Fruit fly (Drosophila melanogaster): ENCODE data around the gene BicD.

The BicD gene

dm6 chr2L:17465915-17466677, 6.9 kb downstream of the BicD start (continued):
- TF ChIP-seq CG2875 (GFP tag; optimal IDR thresholded peaks at IDR 0.05) (peak; percentile 68), chm (GFP tag; IDR thresholded peaks at IDR 0.05) (no peak), CG18599 (GFP tag; optimal IDR thresholded peaks at IDR 0.05) (peak; percentile 88), Nf-YB (GFP tag; optimal IDR thresholded peaks at IDR 0.05) (no peak), CG8944 (GFP tag; optimal IDR thresholded peaks at IDR 0.05) (peak; percentile 77), Six4 (GFP tag; optimal IDR thresholded peaks at IDR 0.05) (peak; percentile 84), CG2129 (GFP tag; IDR thresholded peaks at IDR 0.05; ENCODE audit: partially characterized antibody) (no peak), Sox102F (GFP tag; optimal IDR thresholded peaks at IDR 0.05) (peak; percentile 90), CG11560 (tag; IDR thresholded peaks at IDR 0.05) (peak; percentile 48; the same call in 1 of the 3 replicates), CG7271 (tag; optimal IDR thresholded peaks at IDR 0.05) (peak; percentile 62), CG17568 (GFP tag; optimal IDR thresholded peaks at IDR 0.05) (peak; percentile 68), Scr (GFP tag; IDR thresholded peaks at IDR 0.05; ENCODE audit: partially characterized antibody) (no peak), CG17912 (GFP tag; optimal IDR thresholded peaks at IDR 0.05) (peak; percentile 9), CG3281 (GFP tag; optimal IDR thresholded peaks at IDR 0.05) (peak; percentile 75), CG7786 (GFP tag; optimal IDR thresholded peaks at IDR 0.05) (peak; percentile 78), Usf (GFP tag; optimal IDR thresholded peaks at IDR 0.05) (no peak), prd (optimal IDR thresholded peaks at IDR 0.05) (no peak), prd (GFP tag; IDR thresholded peaks at IDR 0.05) (peak; percentile 79; the same call in 2 of the 3 replicates), CG16779 (GFP tag; IDR thresholded peaks at IDR 0.05) (no peak), CG2120 (GFP tag; optimal IDR thresholded peaks at IDR 0.05) (peak; percentile 79), Pdp1 (GFP tag; optimal IDR thresholded peaks at IDR 0.05) (peak; percentile 82 to 83), Lpt (GFP tag; optimal IDR thresholded peaks at IDR 0.05) (no peak), Atf3 (GFP tag; optimal IDR thresholded peaks at IDR 0.05) (peak; percentile 58), Drgx (GFP tag; IDR thresholded peaks at IDR 0.05) (peak; percentile 88), Hr3 (GFP tag; optimal IDR thresholded peaks at IDR 0.05) (peak; percentile 74), CG13624 (GFP tag; optimal IDR thresholded peaks at IDR 0.05) (peak; percentile 77), Ssrp (tag; optimal IDR thresholded peaks at IDR 0.05) (peak; percentile 84), Ets97D (GFP tag; optimal IDR thresholded peaks at IDR 0.05) (peak; percentile 59), hb (GFP tag; IDR thresholded peaks at IDR 0.05; ENCODE audit: partially characterized antibody) (no peak), CG16815 (GFP tag; optimal IDR thresholded peaks at IDR 0.05) (peak; percentile 63), pb (GFP tag; optimal IDR thresholded peaks at IDR 0.05) (peak; percentile 75), Kr (GFP tag; optimal IDR thresholded peaks at IDR 0.05) (no peak), schlank (tag; optimal IDR thresholded peaks at IDR 0.05) (no peak), CG7987 (GFP tag; optimal IDR thresholded peaks at IDR 0.05) (peak; percentile 1), Camta (GFP tag; optimal IDR thresholded peaks at IDR 0.05) (peak; percentile 88), GATAe (GFP tag; conservative IDR thresholded peaks at IDR 0.05) (no peak), CG18619 (GFP tag; optimal IDR thresholded peaks at IDR 0.05) (peak; percentile 70), CG7372 (GFP tag; IDR thresholded peaks at IDR 0.05) (peak; percentile 67), Ptx1 (GFP tag; IDR thresholded peaks at IDR 0.05) (peak; percentile 85), amos (GFP tag; IDR thresholded peaks at IDR 0.05; ENCODE audit: partially characterized antibody) (no peak), salm (tag; optimal IDR thresholded peaks at IDR 0.05) (no peak), CG8089 (GFP tag; optimal IDR thresholded peaks at IDR 0.05) (peak; percentile 67), lilli (GFP tag; optimal IDR thresholded peaks at IDR 0.05) (peak; percentile 76), Hr39 (optimal IDR thresholded peaks at IDR 0.05) (no peak), dmrt11E (tag; optimal IDR thresholded peaks at IDR 0.05) (peak; percentile 82), D19B (GFP tag; optimal IDR thresholded peaks at IDR 0.05) (peak; percentile 38), CG2678 (tag; optimal IDR thresholded peaks at IDR 0.05) (peak; percentile 89), Eip74EF (GFP tag; optimal IDR thresholded peaks at IDR 0.05) (peak in 1 of 2 experiments; percentile 79), p53 (GFP tag; optimal IDR thresholded peaks at IDR 0.05) (peak; percentile 71)

All from whole organism, embryonic.